Fruit fly (Drosophila melanogaster) whole organism, embryonic: ENCODE measurements around the gene firl.

Experiments
- Aef1 ChIP-seq: fragments of 200-800 bp; sonication (Bioruptor generic); IDR thresholded peaks from 3 replicates; pipeline ENCODE4 v1.3.6; 2022; ENCODE audit warnings: missing biosample characterization, missing genetic modification characterization
- C15 ChIP-seq: fragments of 200-800 bp; sonication (Bioruptor generic); IDR thresholded peaks from 3 replicates; pipeline ENCODE4 v1.3.6; 2022; ENCODE audit warnings: missing biosample characterization, missing genetic modification characterization
- CG10267 ChIP-seq: fragments of 200-800 bp; sonication (Bioruptor generic); optimal IDR thresholded peaks from 2 replicates; lab custom pipeline; 2018; ENCODE audit warnings: missing biosample characterization, mild to moderate bottlenecking, missing genetic modification characterization, moderate library complexity
- CG10431 ChIP-seq: fragments of 200-800 bp; sonication (Bioruptor generic); optimal IDR thresholded peaks from 3 replicates; lab custom pipeline; 2018; ENCODE audit warnings: missing biosample characterization, mild to moderate bottlenecking, missing genetic modification characterization
- CG12236 ChIP-seq: fragments of 200-800 bp; sonication (Bioruptor generic); optimal IDR thresholded peaks from 2 replicates; lab custom pipeline; 2016; ENCODE audit warnings: missing biosample characterization, missing genetic modification characterization
- CG14050 ChIP-seq: fragments of 200-800 bp; sonication (Bioruptor generic); IDR thresholded peaks from 3 replicates; pipeline ENCODE4 v1.3.6; 2022; ENCODE audit warnings: missing biosample characterization, missing genetic modification characterization
- CG1603 ChIP-seq: fragments of 200-800 bp; sonication (Bioruptor generic); optimal IDR thresholded peaks from 2 replicates; lab custom pipeline; 2019; ENCODE audit warnings: missing biosample characterization, mild to moderate bottlenecking, missing genetic modification characterization, moderate library complexity
- CG17829 ChIP-seq: fragments of 200-800 bp; optimal IDR thresholded peaks from 2 replicates; lab custom pipeline; 2019; ENCODE audit warnings: missing biosample characterization, mild to moderate bottlenecking, missing genetic modification characterization, moderate library complexity
- CG3281 ChIP-seq: fragments of 200-800 bp; sonication (Bioruptor generic); optimal IDR thresholded peaks from 3 replicates; lab custom pipeline; 2017; ENCODE audit warnings: missing biosample characterization, mild to moderate bottlenecking, missing genetic modification characterization
- CG3995 ChIP-seq: fragments of 200-800 bp; sonication (Bioruptor generic); optimal IDR thresholded peaks from 3 replicates; lab custom pipeline; 2016; ENCODE audit warnings: missing biosample characterization, missing genetic modification characterization
- CG7357 ChIP-seq: fragments of 200-800 bp; sonication (Bioruptor generic); IDR thresholded peaks from 3 replicates; pipeline ENCODE4 v1.3.6; 2022; ENCODE audit warnings: missing biosample characterization, missing genetic modification characterization
- CG7745 ChIP-seq: fragments of 200-800 bp; sonication (Bioruptor generic); optimal IDR thresholded peaks from 2 replicates; lab custom pipeline; 2018; ENCODE audit warnings: missing biosample characterization, mild to moderate bottlenecking, missing genetic modification characterization, moderate library complexity
- CG7839 ChIP-seq: fragments of 200-800 bp; sonication (Bioruptor generic); optimal IDR thresholded peaks from 3 replicates; lab custom pipeline; 2018; ENCODE audit warnings: missing biosample characterization, mild to moderate bottlenecking, missing genetic modification characterization, moderate library complexity
- CkIIα-i1 ChIP-seq: fragments of 200-800 bp; sonication (Bioruptor generic); IDR thresholded peaks from 2 replicates; pipeline ENCODE4 v1.3.6; 2022; ENCODE audit warnings: missing biosample characterization, missing genetic modification characterization
- Dll ChIP-seq: fragments of 200-800 bp; sonication (Bioruptor generic); IDR thresholded peaks from 4 replicates; pipeline ENCODE4 v1.3.6; 2022; ENCODE audit warnings: missing biosample characterization, missing genetic modification characterization; ENCODE audit not compliant: partially characterized antibody
- Ets65A ChIP-seq: fragments of 200-800 bp; sonication (Bioruptor generic); peaks from one replicate; lab custom pipeline; 2016; ENCODE audit warnings: missing biosample characterization, missing genetic modification characterization
- Gsc ChIP-seq: fragments of 200-800 bp; sonication (Bioruptor generic); IDR thresholded peaks from 2 replicates; pipeline ENCODE4 v1.3.6; 2022; ENCODE audit warnings: missing biosample characterization, missing genetic modification characterization
- H15 ChIP-seq: fragments of 200-800 bp; sonication (Bioruptor generic); IDR thresholded peaks from 3 replicates; pipeline ENCODE4 v1.3.6; 2022; ENCODE audit warnings: missing biosample characterization, missing genetic modification characterization
- HLHmδ ChIP-seq: fragments of 200-800 bp; sonication (Bioruptor generic); optimal IDR thresholded peaks from 2 replicates; lab custom pipeline; 2018; ENCODE audit warnings: missing biosample characterization, mild to moderate bottlenecking, missing genetic modification characterization, moderate library complexity
- Jarid2 ChIP-seq: fragments of 200-800 bp; sonication (Bioruptor generic); optimal IDR thresholded peaks from 3 replicates; lab custom pipeline; 2017; ENCODE audit warnings: mild to moderate bottlenecking, missing biosample characterization, missing genetic modification reagents, missing genetic modification characterization
- MESR4 ChIP-seq: fragments of 200-800 bp; sonication (Bioruptor generic); optimal IDR thresholded peaks from 2 replicates; lab custom pipeline; 2018; ENCODE audit warnings: missing biosample characterization, mild to moderate bottlenecking, missing genetic modification characterization, moderate library complexity
- Max ChIP-seq: fragments of 200-800 bp; sonication (Bioruptor generic); optimal IDR thresholded peaks from 2 replicates; lab custom pipeline; 2016; ENCODE audit warnings: missing biosample characterization, mild to moderate bottlenecking, missing genetic modification characterization
- Med ChIP-seq: fragments of 200-800 bp; sonication (Bioruptor generic); peaks from one replicate; lab custom pipeline; 2016; ENCODE audit warnings: missing biosample characterization, missing genetic modification characterization, mild to moderate bottlenecking, inconsistent platforms, moderate library complexity
- Myb ChIP-seq: fragments of 200-800 bp; sonication (Bioruptor generic); optimal IDR thresholded peaks from 2 replicates; lab custom pipeline; 2016; ENCODE audit warnings: missing biosample characterization, missing genetic modification characterization
- Nf-YC ChIP-seq: fragments of 200-800 bp; optimal IDR thresholded peaks from 3 replicates; lab custom pipeline; 2019; ENCODE audit warnings: missing biosample characterization, mild to moderate bottlenecking, missing genetic modification characterization, moderate library complexity
- Optix ChIP-seq: fragments of 200-800 bp; sonication (Bioruptor generic); IDR thresholded peaks from 3 replicates; pipeline ENCODE4 v1.3.6; 2022; ENCODE audit warnings: missing biosample characterization, missing genetic modification characterization
- PHDP ChIP-seq: fragments of 200-800 bp; sonication (Bioruptor generic); optimal IDR thresholded peaks from 3 replicates; lab custom pipeline; 2018; ENCODE audit warnings: missing biosample characterization, mild to moderate bottlenecking, missing genetic modification characterization, moderate library complexity
- Ssrp ChIP-seq: fragments of 200-800 bp; sonication (Bioruptor generic); optimal IDR thresholded peaks from 2 replicates; lab custom pipeline; 2018; ENCODE audit warnings: missing biosample characterization, mild to moderate bottlenecking, missing genetic modification characterization, moderate library complexity
- Xrp1 ChIP-seq: fragments of 200-800 bp; sonication (Bioruptor generic); IDR thresholded peaks from 2 replicates; pipeline ENCODE4 v1.3.6; 2022; ENCODE audit warnings: missing biosample characterization, missing genetic modification characterization
- ara ChIP-seq: fragments of 200-800 bp; sonication (Bioruptor generic); IDR thresholded peaks from 2 replicates; pipeline ENCODE4 v1.3.6; 2022; ENCODE audit warnings: missing biosample characterization, missing genetic modification characterization
- az2 ChIP-seq: fragments of 200-800 bp; sonication (Bioruptor generic); optimal IDR thresholded peaks from 3 replicates; lab custom pipeline; 2016; ENCODE audit warnings: missing biosample characterization, missing genetic modification characterization
- chif ChIP-seq, 2 experiments: fragments of 200-800 bp; sonication (Bioruptor generic); optimal IDR thresholded peaks; 3 replicates each; lab custom pipeline; 2016; ENCODE audit warnings: missing biosample characterization in 2 of 2, missing genetic modification characterization in 2 of 2
- dm ChIP-seq: fragments of 200-800 bp; sonication (Bioruptor generic); optimal IDR thresholded peaks from 3 replicates; lab custom pipeline; 2016; ENCODE audit warnings: missing biosample characterization, missing genetic modification characterization
- gcm ChIP-seq: fragments of 200-800 bp; sonication (Bioruptor generic); optimal IDR thresholded peaks from 2 replicates; lab custom pipeline; 2019; ENCODE audit warnings: missing biosample characterization, mild to moderate bottlenecking, missing genetic modification characterization, moderate library complexity
- hth ChIP-seq: fragments of >200 bp; optimal IDR thresholded peaks from 2 replicates; lab custom pipeline; 2017; ENCODE audit warnings: inconsistent platforms
- lab ChIP-seq: fragments of 200-800 bp; sonication (Bioruptor generic); optimal IDR thresholded peaks from 3 replicates; lab custom pipeline; 2017; ENCODE audit warnings: missing biosample characterization, missing genetic modification characterization, mild to moderate bottlenecking, moderate library complexity, missing genetic modification reagents
- mirr ChIP-seq: fragments of 200-800 bp; sonication (Bioruptor generic); optimal IDR thresholded peaks from 3 replicates; lab custom pipeline; 2018; ENCODE audit warnings: missing biosample characterization, mild to moderate bottlenecking, missing genetic modification characterization
- nau ChIP-seq: fragments of 200-800 bp; sonication (Bioruptor generic); optimal IDR thresholded peaks from 3 replicates; lab custom pipeline; 2017; ENCODE audit warnings: missing biosample characterization, mild to moderate bottlenecking, missing genetic modification characterization, missing genetic modification reagents
- pum ChIP-seq: fragments of 200-800 bp; sonication (Bioruptor generic); optimal IDR thresholded peaks from 2 replicates; lab custom pipeline; 2016; ENCODE audit warnings: missing biosample characterization, missing genetic modification characterization
- pzg ChIP-seq: fragments of 200-800 bp; sonication (Bioruptor generic); optimal IDR thresholded peaks from 3 replicates; lab custom pipeline; 2018; ENCODE audit warnings: missing biosample characterization, mild to moderate bottlenecking, missing genetic modification characterization, moderate library complexity
- salm ChIP-seq: fragments of 200-800 bp; sonication (Bioruptor generic); optimal IDR thresholded peaks from 2 replicates; lab custom pipeline; 2018; ENCODE audit warnings: missing biosample characterization, mild to moderate bottlenecking, missing genetic modification characterization
- sr ChIP-seq: fragments of 200-800 bp; sonication (Bioruptor generic); IDR thresholded peaks from 3 replicates; pipeline ENCODE4 v1.3.6; 2022; ENCODE audit warnings: missing biosample characterization, missing genetic modification characterization
- stc ChIP-seq: fragments of 200-800 bp; sonication (Bioruptor generic); IDR thresholded peaks from 2 replicates; pipeline ENCODE4 v1.3.6; 2022; ENCODE audit warnings: missing biosample characterization, missing genetic modification characterization
- tup ChIP-seq: fragments of 200-800 bp; sonication (Bioruptor generic); optimal IDR thresholded peaks from 2 replicates; lab custom pipeline; 2016; ENCODE audit warnings: missing biosample characterization, mild to moderate bottlenecking, missing genetic modification characterization, moderate library complexity
- vnd ChIP-seq: fragments of 200-800 bp; sonication (Bioruptor generic); IDR thresholded peaks from 3 replicates; pipeline ENCODE4 v1.3.6; 2022; ENCODE audit warnings: missing biosample characterization, missing genetic modification characterization; ENCODE audit not compliant: partially characterized antibody
- yki ChIP-seq: fragments of >200 bp; optimal IDR thresholded peaks from 3 replicates; lab custom pipeline; 2018
- zen2 ChIP-seq: fragments of 200-800 bp; sonication (Bioruptor generic); IDR thresholded peaks from 3 replicates; pipeline ENCODE4 v1.3.6; 2022; ENCODE audit warnings: missing biosample characterization, missing genetic modification characterization; ENCODE audit not compliant: partially characterized antibody

Gene firl

DNA sequence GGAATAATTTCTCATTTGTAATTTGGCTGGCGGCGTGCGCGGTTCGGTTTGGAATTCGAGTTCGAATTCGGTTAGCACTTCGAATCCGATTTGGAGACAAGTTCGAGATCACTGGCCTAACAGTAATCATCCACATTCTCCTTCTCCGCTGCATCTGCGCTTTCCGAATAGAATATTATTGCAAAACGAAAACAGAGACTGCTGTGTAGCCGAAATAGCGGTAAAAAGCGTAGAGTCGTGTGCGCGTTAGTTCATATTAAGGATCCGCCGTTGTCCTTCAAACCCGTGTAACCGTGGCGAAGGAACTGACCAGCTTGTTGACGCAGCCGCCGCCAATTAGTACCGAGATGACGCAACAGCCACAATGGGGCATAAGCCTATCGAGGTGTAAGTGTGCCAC is 39.1 kb downstream of the firl start, which contains the start of gene dmGlut:
TSS of gene dmGlut (plus strand) at position 4 of the 400 bp plus-strand sequence.
- TF ChIP-seq Nf-YC (tag; lab: Kevin White, UChicago), result no peak
- TF ChIP-seq pum, result no peak
- no peak for TF ChIP-seq pzg
- TF ChIP-seq CG7357, result no peak
- TF ChIP-seq Jarid2 (GFP tag; lab: Kevin White, UChicago), result peak; percentile 23
- TF ChIP-seq ara (GFP tag; lab: Robert Waterston, UW), result 0 out of 2 replicates have a peak, but pooled peaks have one; percentile 5
- 0 out of 3 replicates have a peak, but pooled peaks have one; percentile 19 for TF ChIP-seq Optix
- TF ChIP-seq mirr (GFP tag; lab: Kevin White, UChicago), result no peak
- no peak for TF ChIP-seq HLHmδ (GFP tag; lab: Kevin White, UChicago)
- no peak for TF ChIP-seq dm (GFP tag; lab: Kevin White, UChicago)
- peak; percentile 42 for TF ChIP-seq Med
- peak; percentile 64 for TF ChIP-seq Ets65A (GFP tag; lab: Kevin White, UChicago)
- no peak for TF ChIP-seq Myb (GFP tag; lab: Kevin White, UChicago)
- TF ChIP-seq Max, result no peak
- TF ChIP-seq PHDP (tag; lab: Kevin White, UChicago), result no peak
- TF ChIP-seq CG10431 (GFP tag; lab: Kevin White, UChicago), result no peak
- no peak for TF ChIP-seq salm (tag; lab: Kevin White, UChicago)
- TF ChIP-seq CG7839 (tag; lab: Kevin White, UChicago), result no peak

DNA sequence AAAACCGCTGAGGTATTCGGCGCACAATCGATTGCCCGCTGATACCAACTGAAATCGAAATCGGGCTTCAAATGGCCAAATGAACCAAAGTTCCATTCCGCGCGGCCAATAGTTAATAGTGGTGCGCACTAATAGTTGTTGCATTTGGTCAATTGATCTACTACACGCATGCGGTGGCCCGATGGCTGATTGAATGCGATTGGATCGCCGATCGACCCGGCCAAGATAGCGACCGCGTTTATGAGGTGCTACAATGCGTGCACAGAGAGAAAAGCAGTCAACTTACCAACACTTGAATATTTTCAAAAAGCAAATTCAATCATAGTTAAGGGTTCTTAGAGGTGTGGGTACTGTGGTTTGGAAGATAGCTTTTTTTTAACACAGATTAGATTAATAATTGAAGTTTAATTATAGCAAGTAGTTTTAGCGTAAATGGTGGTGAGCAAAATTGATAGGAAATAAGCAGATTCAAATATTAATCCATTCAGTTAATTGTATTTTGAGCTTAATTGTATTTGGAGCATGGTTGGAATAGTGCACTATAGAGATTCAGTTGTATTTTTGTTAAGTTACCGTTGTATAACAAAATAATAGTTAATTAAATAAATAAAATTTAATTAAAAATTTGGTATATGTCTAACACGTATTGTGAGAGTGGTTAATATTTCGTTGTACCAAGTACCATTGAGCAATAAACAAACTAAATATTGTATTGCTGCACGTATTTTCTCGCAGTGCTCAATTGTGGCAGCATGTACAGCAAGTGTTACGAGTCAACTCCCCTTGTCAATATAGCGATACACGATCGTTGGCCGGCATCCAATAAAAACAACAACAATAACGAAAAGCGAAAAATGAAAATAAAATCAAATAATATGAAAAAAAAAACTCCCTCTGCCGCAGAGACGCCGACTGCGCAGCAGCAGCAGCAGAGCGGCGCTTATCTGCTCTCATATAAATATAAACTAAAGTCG is 39.8 kb downstream of the firl start:
- TF ChIP-seq yki (lab: Kevin White, UChicago), result no peak
- peak; percentile 74 for TF ChIP-seq CG1603 (tag; lab: Kevin White, UChicago)
- TF ChIP-seq Dll, result no peak
- no peak for TF ChIP-seq Gsc (GFP tag; lab: Robert Waterston, UW)
- TF ChIP-seq Aef1 (GFP tag; lab: Robert Waterston, UW), result peak; percentile 61
- TF ChIP-seq C15 (GFP tag; lab: Robert Waterston, UW), result 0 out of 3 replicates have a peak, but pooled peaks have one; percentile 23
- TF ChIP-seq MESR4 (GFP tag; lab: Kevin White, UChicago), result no peak
- TF ChIP-seq H15 (GFP tag; lab: Robert Waterston, UW), result peak; percentile 51; the same call in 1 of the 3 replicates
- no peak for TF ChIP-seq CkIIα-i1 (GFP tag; lab: Robert Waterston, UW)
- TF ChIP-seq zen2 (GFP tag; lab: Robert Waterston, UW), result 0 out of 3 replicates have a peak, but pooled peaks have one; percentile 29
- no peak for TF ChIP-seq Jarid2 (GFP tag; lab: Kevin White, UChicago)
- no peak for TF ChIP-seq sr (GFP tag; lab: Robert Waterston, UW)
- no peak for TF ChIP-seq tup (GFP tag; lab: Kevin White, UChicago)
- no peak for TF ChIP-seq CG12236 (GFP tag; lab: Kevin White, UChicago)
- peak; percentile 54 for TF ChIP-seq Max
- TF ChIP-seq lab (GFP tag; lab: Kevin White, UChicago), result no peak
- TF ChIP-seq Xrp1 (GFP tag; lab: Robert Waterston, UW), result no peak; the same call in none of the 2 replicates
- TF ChIP-seq CG10431 (GFP tag; lab: Kevin White, UChicago), result peak; percentile 17
- TF ChIP-seq vnd (GFP tag; lab: Robert Waterston, UW), result no peak
- TF ChIP-seq chif (GFP tag; optimal IDR thresholded peaks at IDR 0.05; lab: Kevin White, UChicago), result peak; percentile 37 to 40
- TF ChIP-seq CG7745 (tag; lab: Kevin White, UChicago), result no peak
- TF ChIP-seq Ssrp, result peak; percentile 65
- peak; percentile 27 for TF ChIP-seq CG10267 (tag; lab: Kevin White, UChicago)
- TF ChIP-seq CG3281 (GFP tag; lab: Kevin White, UChicago), result peak; percentile 66
- TF ChIP-seq az2 (GFP tag; lab: Kevin White, UChicago), result peak; percentile 32
- peak; percentile 20 for TF ChIP-seq gcm
- peak; percentile 52 for TF ChIP-seq Nf-YC (tag; lab: Kevin White, UChicago)
- TF ChIP-seq CG14050 (GFP tag; lab: Robert Waterston, UW), result peak; percentile 9; the same call in 1 of the 3 replicates
- no peak for TF ChIP-seq CG3995 (GFP tag; lab: Kevin White, UChicago)
- TF ChIP-seq hth (lab: Kevin White, UChicago), result no peak
- peak; percentile 63 for TF ChIP-seq CG17829 (tag; lab: Kevin White, UChicago)
- TF ChIP-seq nau (GFP tag; lab: Kevin White, UChicago), result no peak
- TF ChIP-seq stc (GFP tag; lab: Robert Waterston, UW), result 0 out of 2 replicates have a peak, but pooled peaks have one; percentile 25
